Worm (Caenorhabditis elegans) whole organism, early embryonic: ENCODE measurements around the gene T03F6.10.
"Not testable (repeated sequence)": the region's sequence is repeated elsewhere in the genome, so short reads cannot be mapped to it uniquely, and the experiment has no call there.

Experiments
- B0310.2 ChIP-seq: sonication (generic microtip); optimal IDR thresholded peaks from 2 replicates; lab custom pipeline; 2016; ENCODE audit warnings: mild to moderate bottlenecking, missing genetic modification characterization, missing compliant biosample characterization
- F13C5.2 ChIP-seq: sonication (generic microtip); optimal IDR thresholded peaks from 2 replicates; lab custom pipeline; 2017; ENCODE audit warnings: mild to moderate bottlenecking, missing genetic modification characterization, inconsistent platforms, missing compliant biosample characterization
- aly-1 ChIP-seq: sonication (generic microtip); optimal IDR thresholded peaks from 2 replicates; lab custom pipeline; 2016; ENCODE audit warnings: missing genetic modification characterization, missing compliant biosample characterization
- ama-1 ChIP-seq: fragments of 150-350 bp; optimal IDR thresholded peaks from 2 replicates; lab custom pipeline; 2014
- ceh-13 ChIP-seq: fragments of 200-800 bp; sonication (Bioruptor generic); optimal IDR thresholded peaks from 2 replicates; lab custom pipeline; 2018; ENCODE audit warnings: mild to moderate bottlenecking, missing genetic modification characterization, missing compliant biosample characterization
- ceh-36 ChIP-seq: sonication (generic microtip); optimal IDR thresholded peaks from 2 replicates; lab custom pipeline; 2016; ENCODE audit warnings: missing genetic modification characterization, inconsistent platforms, missing compliant biosample characterization
- ets-7 ChIP-seq: sonication (generic microtip); optimal IDR thresholded peaks from 2 replicates; lab custom pipeline; 2016; ENCODE audit warnings: missing genotype, missing genetic modification characterization, missing compliant biosample characterization
- flt-1 ChIP-seq: fragments of 200-800 bp; sonication (Bioruptor generic); IDR thresholded peaks from 2 replicates; pipeline ENCODE4 v1.3.6; 2022; ENCODE audit warnings: missing genetic modification characterization, missing compliant biosample characterization
- hmbx-1 ChIP-seq: sonication (generic microtip); optimal IDR thresholded peaks from 2 replicates; lab custom pipeline; 2016; ENCODE audit warnings: mild to moderate bottlenecking, missing genetic modification characterization, missing compliant biosample characterization
- hmg-4 ChIP-seq: fragments of 200-800 bp; sonication (Bioruptor generic); optimal IDR thresholded peaks from 2 replicates; lab custom pipeline; 2018; ENCODE audit warnings: mild to moderate bottlenecking, missing genetic modification characterization, missing compliant biosample characterization
- hnd-1 ChIP-seq: sonication (generic microtip); optimal IDR thresholded peaks from 2 replicates; lab custom pipeline; 2016; ENCODE audit warnings: missing genetic modification characterization, missing compliant biosample characterization
- pes-1 ChIP-seq: fragments of 200-800 bp; sonication (Bioruptor generic); IDR thresholded peaks from 2 replicates; pipeline ENCODE4 v1.3.6; 2022; ENCODE audit warnings: missing genetic modification reagents, missing genetic modification characterization, missing compliant biosample characterization
- scrt-1 ChIP-seq: fragments of 200-800 bp; sonication (Bioruptor generic); IDR thresholded peaks from 2 replicates; pipeline ENCODE4 v1.3.6; 2022; ENCODE audit warnings: missing genetic modification characterization, missing compliant biosample characterization
- sea-1 ChIP-seq: fragments of 200-800 bp; sonication (Bioruptor generic); conservative IDR thresholded peaks from 2 replicates; pipeline ENCODE4 v1.3.6; 2022; ENCODE audit warnings: missing genetic modification characterization, missing compliant biosample characterization
- tbx-11 ChIP-seq: fragments of 200-800 bp; sonication (Bioruptor generic); IDR thresholded peaks from 2 replicates; pipeline ENCODE4 v1.3.6; 2022; ENCODE audit warnings: missing genetic modification characterization, missing compliant biosample characterization
- tbx-37 ChIP-seq: fragments of 200-800 bp; sonication (Bioruptor generic); conservative IDR thresholded peaks from 2 replicates; pipeline ENCODE4 v1.3.6; 2022; ENCODE audit warnings: missing genetic modification reagents, missing genetic modification characterization, missing compliant biosample characterization
- tra-4 ChIP-seq: sonication (generic microtip); optimal IDR thresholded peaks from 2 replicates; lab custom pipeline; 2017; ENCODE audit warnings: missing genetic modification characterization, missing compliant biosample characterization

T03F6.10 gene

ce11 chrIII:13405504-13405903, 27.4 kb upstream of the T03F6.10 start, which contains the start of gene nas-1:
Gene nas-1 (plus strand): TSS chrIII:13405804.
- TF ChIP-seq sea-1 (GFP tag; lab: Robert Waterston, UW) (no peak), hmbx-1 (tag; lab: Kevin White, UChicago) (no peak), ets-7 (tag; lab: Kevin White, UChicago) (no peak)

ce11 chrIII:13404418-13404817, 26.3 kb upstream of the T03F6.10 start, which contains the start of gene ttr-52:
Gene ttr-52 (plus strand): TSS chrIII:13404718.
- TF ChIP-seq sea-1 (GFP tag; lab: Robert Waterston, UW) (no peak), flt-1 (GFP tag; lab: Robert Waterston, UW) (no peak), hnd-1 (tag; lab: Kevin White, UChicago) (no peak), aly-1 (tag; lab: Kevin White, UChicago) (no peak), tbx-37 (GFP tag; lab: Robert Waterston, UW) (no peak), scrt-1 (GFP tag; lab: Robert Waterston, UW) (no peak), ets-7 (tag; lab: Kevin White, UChicago) (no peak), hmbx-1 (tag; lab: Kevin White, UChicago) (no peak), F13C5.2 (tag; lab: Kevin White, UChicago) (no peak), ceh-13 (GFP tag; lab: Kevin White, UChicago) (no peak), tbx-11 (no peak), hmg-4 (GFP tag; lab: Kevin White, UChicago) (no peak), ama-1 (lab: Kevin White, UChicago) (no peak), ceh-36 (tag; lab: Kevin White, UChicago) (no peak), pes-1 (no peak), B0310.2 (tag; lab: Kevin White, UChicago) (no peak), tra-4 (tag; lab: Kevin White, UChicago) (no peak)

ce11 chrIII:13402934-13403333, 24.8 kb upstream of the T03F6.10 start, which contains the start of gene mig-18:
Gene mig-18 (plus strand): TSS chrIII:13403234.
- TF ChIP-seq ceh-13 (GFP tag; lab: Kevin White, UChicago) (no peak), hmbx-1 (tag; lab: Kevin White, UChicago) (no peak), ama-1 (lab: Kevin White, UChicago) (no peak), hmg-4 (GFP tag; lab: Kevin White, UChicago) (no peak), pes-1 (no peak), ets-7 (tag; lab: Kevin White, UChicago) (no peak), flt-1 (GFP tag; lab: Robert Waterston, UW) (no peak), tra-4 (tag; lab: Kevin White, UChicago) (no peak), tbx-11 (no peak), B0310.2 (tag; lab: Kevin White, UChicago) (no peak), ceh-36 (tag; lab: Kevin White, UChicago) (no peak), sea-1 (GFP tag; lab: Robert Waterston, UW) (no peak), scrt-1 (GFP tag; lab: Robert Waterston, UW) (no peak), hnd-1 (tag; lab: Kevin White, UChicago) (no peak), aly-1 (tag; lab: Kevin White, UChicago) (no peak), F13C5.2 (tag; lab: Kevin White, UChicago) (no peak), tbx-37 (GFP tag; lab: Robert Waterston, UW) (no peak)

ce11 chrIII:13401673-13402258, 23.6 kb upstream of the T03F6.10 start, which contains the start of the genes srlf-9 and srlf-10:
Gene srlf-9 (minus strand): TSS chrIII:13401773.
Gene srlf-10 (plus strand): TSS chrIII:13402208.
- not testable (repeated sequence) for TF ChIP-seq hnd-1 (tag; lab: Kevin White, UChicago); tbx-11; ceh-36 (tag; lab: Kevin White, UChicago)

ce11 chrIII:13395262-13395661, 17.1 kb upstream of the T03F6.10 start, which contains the start of gene F11F1.1:
Gene F11F1.1 (plus strand): TSS chrIII:13395562.
- no peak for TF ChIP-seq F13C5.2 (tag; lab: Kevin White, UChicago)
- no peak for TF ChIP-seq tra-4 (tag; lab: Kevin White, UChicago)
- no peak for TF ChIP-seq B0310.2 (tag; lab: Kevin White, UChicago)
- TF ChIP-seq sea-1 (GFP tag; lab: Robert Waterston, UW): no peak
- no peak for TF ChIP-seq hmbx-1 (tag; lab: Kevin White, UChicago)
- TF ChIP-seq flt-1 (GFP tag; lab: Robert Waterston, UW): no peak
- no peak for TF ChIP-seq ceh-13 (GFP tag; lab: Kevin White, UChicago)
- TF ChIP-seq hnd-1 (tag; lab: Kevin White, UChicago): no peak
- TF ChIP-seq tbx-11: no peak
- no peak for TF ChIP-seq ceh-36 (tag; lab: Kevin White, UChicago)

ce11 chrIII:13393647-13394046, 15.5 kb upstream of the T03F6.10 start, which contains the start of gene qdpr-1:
Gene qdpr-1 (plus strand): TSS chrIII:13393910.
- TF ChIP-seq hmbx-1 (tag; lab: Kevin White, UChicago) (no peak), tbx-11 (no peak), F13C5.2 (tag; lab: Kevin White, UChicago) (no peak)

ce11 chrIII:13393239-13393638, 15.1 kb upstream of the T03F6.10 start, which contains the start of gene dnj-17:
Gene dnj-17 (minus strand): TSS chrIII:13393339.
- TF ChIP-seq hmg-4 (GFP tag; lab: Kevin White, UChicago): no peak
- TF ChIP-seq sea-1 (GFP tag; lab: Robert Waterston, UW): no peak
- no peak for TF ChIP-seq aly-1 (tag; lab: Kevin White, UChicago)
- no peak for TF ChIP-seq pes-1
- TF ChIP-seq ceh-13 (GFP tag; lab: Kevin White, UChicago): no peak
- no peak for TF ChIP-seq ceh-36 (tag; lab: Kevin White, UChicago)
- no peak for TF ChIP-seq ama-1 (lab: Kevin White, UChicago)
- TF ChIP-seq tbx-37 (GFP tag; lab: Robert Waterston, UW): no peak
- TF ChIP-seq B0310.2 (tag; lab: Kevin White, UChicago): no peak
- no peak for TF ChIP-seq hmbx-1 (tag; lab: Kevin White, UChicago)
- TF ChIP-seq tra-4 (tag; lab: Kevin White, UChicago): no peak
